Worm (Caenorhabditis elegans): Measurements from ENCODE around the gene Y71H2B.2.
A peak's percentile ranks its signal among the peaks of the same experiment; 100 is the strongest.

The Y71H2B.2 gene

ce11 chrIII:2622870-2623269 is at the start of gene Y71H2B.2:
TSS of gene Y71H2B.2 (plus strand) at chrIII:2623170.
- no peak for TF ChIP-seq mef-2 (tag; optimal IDR thresholded peaks at IDR 0.05)
- TF ChIP-seq pqm-1 (tag; optimal IDR thresholded peaks at IDR 0.05), result no peak

DNA sequence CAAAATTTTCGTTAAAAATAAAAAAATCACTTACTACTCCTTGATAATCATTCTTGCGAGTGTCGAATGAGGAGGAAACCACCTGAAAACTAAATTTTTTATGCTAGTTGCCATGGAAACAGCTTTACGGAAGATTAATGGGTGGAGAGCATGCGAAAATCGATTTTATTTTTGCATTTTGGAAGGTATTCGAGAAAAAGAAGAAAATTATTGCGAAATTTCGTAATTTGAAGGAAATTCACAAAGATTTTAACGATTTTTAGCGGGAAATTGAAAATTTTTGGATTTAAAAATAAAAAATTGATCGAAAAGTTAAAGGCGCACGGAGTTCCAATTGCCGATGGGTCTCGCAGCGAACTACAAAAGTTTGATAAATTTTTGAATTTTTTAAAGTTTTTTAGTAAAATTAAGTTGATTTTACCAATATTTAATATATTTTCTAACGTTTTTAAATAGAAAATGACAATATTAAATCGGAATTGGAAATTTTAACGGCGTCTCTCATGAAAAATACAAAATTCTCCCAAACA is 47.3 kb upstream of the Y71H2B.2 start, which contains the start of gene Y54F10AR.1:
Gene Y54F10AR.1, minus strand, starts transcription at position 51 of the 530 bp plus-strand sequence.
- TF ChIP-seq pag-3 (tag; optimal IDR thresholded peaks at IDR 0.05; ENCODE audit: borderline replicate concordance, insufficient read depth) (no peak), efl-1 (optimal IDR thresholded peaks at IDR 0.05) (peak in 1 of 2 experiments; percentile 13), efl-1 (GFP tag; optimal IDR thresholded peaks at IDR 0.05 in 1 of 2) (peak in 1 of 2 experiments; percentile 10), C34B4.2 (tag; optimal IDR thresholded peaks at IDR 0.05) (no peak), nhr-85 (tag) (no peak), ceh-82 (tag; optimal IDR thresholded peaks at IDR 0.05) (no peak)

DNA sequence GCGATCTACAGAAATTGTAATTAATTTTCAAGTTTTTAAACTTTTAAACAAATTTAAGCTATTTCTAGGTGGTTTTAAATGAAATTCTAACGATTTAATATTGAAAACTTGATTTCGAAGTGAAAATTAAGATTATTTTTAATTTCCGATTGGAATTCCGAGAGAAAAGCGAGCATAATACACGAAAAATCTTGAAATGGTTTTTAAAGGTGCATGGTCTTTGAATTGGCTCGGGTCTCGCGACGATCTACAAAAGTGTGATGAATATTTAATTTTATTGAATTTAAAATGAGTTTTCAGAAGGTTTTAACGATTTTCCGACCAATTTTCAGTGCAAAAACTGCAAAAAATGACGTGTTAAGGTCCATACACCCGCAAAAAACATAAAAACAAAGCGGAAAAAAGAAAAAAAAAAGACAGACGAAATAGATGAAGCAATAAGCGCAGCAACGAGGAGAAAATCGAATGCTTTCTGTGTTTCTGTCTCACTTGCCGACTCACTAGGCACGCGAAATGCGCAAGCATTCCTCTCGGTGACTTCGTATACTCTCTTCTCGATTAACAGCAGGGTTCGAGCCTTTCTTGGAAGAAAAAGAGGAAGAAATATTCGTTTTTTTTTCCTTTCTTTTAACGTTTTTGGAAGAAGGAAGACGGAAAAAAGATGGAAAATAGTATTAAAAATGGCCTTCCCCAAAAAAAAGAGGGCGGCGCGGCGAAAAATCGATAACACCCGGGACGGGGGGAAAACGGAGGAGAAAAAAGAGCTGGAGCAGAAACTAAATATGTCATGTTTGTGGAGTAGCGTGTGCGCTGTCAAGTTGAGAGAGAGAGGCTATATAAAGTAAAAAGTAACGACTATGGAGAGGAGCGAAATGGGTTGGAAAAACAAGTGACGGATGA is 46.4 kb upstream of the Y71H2B.2 start:
- TF ChIP-seq irx-1 (tag; optimal IDR thresholded peaks at IDR 0.05), result no peak
- TF ChIP-seq ceh-90 (tag; optimal IDR thresholded peaks at IDR 0.05), result no peak
- TF ChIP-seq sptf-1 (tag; optimal IDR thresholded peaks at IDR 0.05), result no peak
- TF ChIP-seq hlh-17 (GFP tag; optimal IDR thresholded peaks at IDR 0.05; ENCODE audit: borderline replicate concordance), result no peak
- TF ChIP-seq dsc-1 (tag; optimal IDR thresholded peaks at IDR 0.05), result peak; percentile 35
- peak in 2 of 3 experiments; percentile 19 to 64 for TF ChIP-seq ceh-82 (tag; optimal IDR thresholded peaks at IDR 0.05)
- no peak for TF ChIP-seq zip-4 (GFP tag; optimal IDR thresholded peaks at IDR 0.05)
- TF ChIP-seq alr-1 (tag; optimal IDR thresholded peaks at IDR 0.05; ENCODE audit: borderline replicate concordance), result no peak
- TF ChIP-seq lin-35 (GFP tag; optimal IDR thresholded peaks at IDR 0.05), result peak; percentile 25 to 74
- no peak for TF ChIP-seq lir-3 (tag; optimal IDR thresholded peaks at IDR 0.05; ENCODE audit: poor library complexity)
- TF ChIP-seq mdl-1 (tag; optimal IDR thresholded peaks at IDR 0.05), result peak in 1 of 2 experiments; percentile 44
- peak; percentile 88 for TF ChIP-seq lin-14 (GFP tag; optimal IDR thresholded peaks at IDR 0.05)
- TF ChIP-seq nhr-77 (tag; optimal IDR thresholded peaks at IDR 0.05), result peak; percentile 39
- no peak for TF ChIP-seq unc-30 (tag; optimal IDR thresholded peaks at IDR 0.05)
- TF ChIP-seq xbp-1 (tag; optimal IDR thresholded peaks at IDR 0.05), result peak; percentile 26
- peak; percentile 60 to 68 for TF ChIP-seq efl-1 (optimal IDR thresholded peaks at IDR 0.05)
- TF ChIP-seq efl-1 (GFP tag; optimal IDR thresholded peaks at IDR 0.05 in 1 of 2), result peak; percentile 32 to 95
- no peak for TF ChIP-seq nhr-11 (tag; optimal IDR thresholded peaks at IDR 0.05)
- TF ChIP-seq aha-1 (tag; optimal IDR thresholded peaks at IDR 0.05), result no peak
- TF ChIP-seq egl-27 (tag; optimal IDR thresholded peaks at IDR 0.05), result no peak
- peak; percentile 18 for TF ChIP-seq nhr-20 (tag; optimal IDR thresholded peaks at IDR 0.05)
- TF ChIP-seq tbx-2 (tag; optimal IDR thresholded peaks at IDR 0.05), result peak; percentile 38
- TF ChIP-seq fkh-8 (tag; optimal IDR thresholded peaks at IDR 0.05), result peak; percentile 60
- TF ChIP-seq pax-3 (tag; optimal IDR thresholded peaks at IDR 0.05), result no peak
- peak; percentile 10 for TF ChIP-seq snpc-4 (tag; optimal IDR thresholded peaks at IDR 0.05)
- TF ChIP-seq C16A3.4 (tag; optimal IDR thresholded peaks at IDR 0.05), result peak; percentile 59
- TF ChIP-seq egl-13 (tag; optimal IDR thresholded peaks at IDR 0.05), result no peak
- no peak for TF ChIP-seq pag-3 (tag; optimal IDR thresholded peaks at IDR 0.05; ENCODE audit: borderline replicate concordance, insufficient read depth)
- no peak for TF ChIP-seq sup-37 (GFP tag; optimal IDR thresholded peaks at IDR 0.05)
- peak; percentile 3 for TF ChIP-seq unc-86 (tag; optimal IDR thresholded peaks at IDR 0.05)
- TF ChIP-seq unc-98 (GFP tag; IDR thresholded peaks at IDR 0.05), result no peak
- peak; percentile 67 for TF ChIP-seq nhr-71 (tag; optimal IDR thresholded peaks at IDR 0.05)
- peak; percentile 1 for TF ChIP-seq unc-130 (tag; optimal IDR thresholded peaks at IDR 0.05)
- TF ChIP-seq nhr-237 (tag; optimal IDR thresholded peaks at IDR 0.05), result peak; percentile 24
- no peak for TF ChIP-seq fkh-4 (tag; optimal IDR thresholded peaks at IDR 0.05; ENCODE audit: borderline replicate concordance)
- no peak for TF ChIP-seq mep-1 (tag; optimal IDR thresholded peaks at IDR 0.05)
- TF ChIP-seq blmp-1 (tag; optimal IDR thresholded peaks at IDR 0.05), result peak; percentile 54
- peak; percentile 32 for TF ChIP-seq swsn-7 (tag; optimal IDR thresholded peaks at IDR 0.05)
- no peak for TF ChIP-seq ama-1 (optimal IDR thresholded peaks at IDR 0.05)
- TF ChIP-seq lin-13 (GFP tag; optimal IDR thresholded peaks at IDR 0.05), result peak; percentile 21
- TF ChIP-seq nhr-47 (tag; optimal IDR thresholded peaks at IDR 0.05), result peak; percentile 51
